Worm (Caenorhabditis elegans): ENCODE results near the gene srd-32.

The srd-32 gene

ce11 chrV:4864330-4864729, 1.1 kb upstream of the srd-32 start:
- TF ChIP-seq tab-1 (GFP tag; IDR thresholded peaks at IDR 0.05) (no peak), T22C8.4 (GFP tag; IDR thresholded peaks at IDR 0.05) (no peak), med-1 (GFP tag; optimal IDR thresholded peaks at IDR 0.05; ENCODE audit: insufficient read depth) (no peak), cog-1 (tag; optimal IDR thresholded peaks at IDR 0.05) (no peak), flt-1 (GFP tag; IDR thresholded peaks at IDR 0.05) (no peak), ztf-23 (GFP tag; IDR thresholded peaks at IDR 0.05) (no peak), ztf-29 (GFP tag; IDR thresholded peaks at IDR 0.05) (no peak), klf-2 (GFP tag; conservative IDR thresholded peaks at IDR 0.05) (no peak), ref-1 (GFP tag; conservative IDR thresholded peaks at IDR 0.05) (no peak)

ce11 chrV:4867535-4867934, 2.1 kb downstream of the srd-32 start:
- no peak for TF ChIP-seq med-1 (GFP tag; optimal IDR thresholded peaks at IDR 0.05; ENCODE audit: insufficient read depth)
- no peak for TF ChIP-seq ref-1 (GFP tag; conservative IDR thresholded peaks at IDR 0.05)
- no peak for TF ChIP-seq flt-1 (GFP tag; IDR thresholded peaks at IDR 0.05)
- TF ChIP-seq ztf-29 (GFP tag; IDR thresholded peaks at IDR 0.05): no peak
- no peak for TF ChIP-seq T22C8.4 (GFP tag; IDR thresholded peaks at IDR 0.05)
- TF ChIP-seq klf-2 (GFP tag; conservative IDR thresholded peaks at IDR 0.05): no peak
- no peak for TF ChIP-seq tab-1 (GFP tag; IDR thresholded peaks at IDR 0.05)
- TF ChIP-seq ztf-23 (GFP tag; IDR thresholded peaks at IDR 0.05): no peak
- no peak for TF ChIP-seq cog-1 (tag; optimal IDR thresholded peaks at IDR 0.05)

ce11 chrV:4868698-4869097, 3.2 kb downstream of the srd-32 start:
- TF ChIP-seq ztf-23 (GFP tag; IDR thresholded peaks at IDR 0.05) (no peak), cog-1 (tag; optimal IDR thresholded peaks at IDR 0.05) (no peak), med-1 (GFP tag; optimal IDR thresholded peaks at IDR 0.05; ENCODE audit: insufficient read depth) (no peak), tab-1 (GFP tag; IDR thresholded peaks at IDR 0.05) (no peak), T22C8.4 (GFP tag; IDR thresholded peaks at IDR 0.05) (no peak), ref-1 (GFP tag; conservative IDR thresholded peaks at IDR 0.05) (no peak), flt-1 (GFP tag; IDR thresholded peaks at IDR 0.05) (no peak), klf-2 (GFP tag; conservative IDR thresholded peaks at IDR 0.05) (no peak)

- no peak for TF ChIP-seq klf-2 (GFP tag; conservative IDR thresholded peaks at IDR 0.05)
- TF ChIP-seq flt-1 (GFP tag; IDR thresholded peaks at IDR 0.05): no peak
- TF ChIP-seq ztf-29 (GFP tag; IDR thresholded peaks at IDR 0.05): no peak
- no peak for TF ChIP-seq tab-1 (GFP tag; IDR thresholded peaks at IDR 0.05)
- TF ChIP-seq ztf-23 (GFP tag; IDR thresholded peaks at IDR 0.05): no peak
- TF ChIP-seq ref-1 (GFP tag; conservative IDR thresholded peaks at IDR 0.05): no peak
- no peak for TF ChIP-seq T22C8.4 (GFP tag; IDR thresholded peaks at IDR 0.05)
- TF ChIP-seq cog-1 (tag; optimal IDR thresholded peaks at IDR 0.05): no peak
- TF ChIP-seq med-1 (GFP tag; optimal IDR thresholded peaks at IDR 0.05; ENCODE audit: insufficient read depth): no peak
Observed at ce11 chrV:4870627-4871026, 5.2 kb downstream of the srd-32 start.

- TF ChIP-seq T22C8.4 (GFP tag; IDR thresholded peaks at IDR 0.05) (no peak), ztf-29 (GFP tag; IDR thresholded peaks at IDR 0.05) (no peak), tab-1 (GFP tag; IDR thresholded peaks at IDR 0.05) (no peak), ref-1 (GFP tag; conservative IDR thresholded peaks at IDR 0.05) (no peak), ztf-23 (GFP tag; IDR thresholded peaks at IDR 0.05) (no peak), cog-1 (tag; optimal IDR thresholded peaks at IDR 0.05) (no peak), med-1 (GFP tag; optimal IDR thresholded peaks at IDR 0.05; ENCODE audit: insufficient read depth) (no peak), klf-2 (GFP tag; conservative IDR thresholded peaks at IDR 0.05) (no peak), flt-1 (GFP tag; IDR thresholded peaks at IDR 0.05) (no peak)
Observed at ce11 chrV:4871992-4872391, 6.5 kb downstream of the srd-32 start, which contains the start of gene srd-33. TSS of gene srd-33 (plus strand) at chrV:4872292.

ce11 chrV:4877587-4877986, 12.1 kb downstream of the srd-32 start, which contains the start of gene T19H12.6:
TSS of gene T19H12.6 (minus strand) at chrV:4877687.
- TF ChIP-seq ztf-29 (GFP tag; IDR thresholded peaks at IDR 0.05): no peak
- TF ChIP-seq flt-1 (GFP tag; IDR thresholded peaks at IDR 0.05): no peak
- TF ChIP-seq T22C8.4 (GFP tag; IDR thresholded peaks at IDR 0.05): no peak
- TF ChIP-seq ztf-23 (GFP tag; IDR thresholded peaks at IDR 0.05): no peak
- no peak for TF ChIP-seq klf-2 (GFP tag; conservative IDR thresholded peaks at IDR 0.05)
- TF ChIP-seq ref-1 (GFP tag; conservative IDR thresholded peaks at IDR 0.05): no peak

- no peak for TF ChIP-seq ref-1 (GFP tag; conservative IDR thresholded peaks at IDR 0.05)
- TF ChIP-seq med-1 (GFP tag; optimal IDR thresholded peaks at IDR 0.05; ENCODE audit: insufficient read depth): no peak
- no peak for TF ChIP-seq ztf-29 (GFP tag; IDR thresholded peaks at IDR 0.05)
- TF ChIP-seq klf-2 (GFP tag; conservative IDR thresholded peaks at IDR 0.05): no peak
- TF ChIP-seq T22C8.4 (GFP tag; IDR thresholded peaks at IDR 0.05): no peak
- TF ChIP-seq flt-1 (GFP tag; IDR thresholded peaks at IDR 0.05): no peak
- no peak for TF ChIP-seq ztf-23 (GFP tag; IDR thresholded peaks at IDR 0.05)
- TF ChIP-seq cog-1 (tag; optimal IDR thresholded peaks at IDR 0.05): no peak
- no peak for TF ChIP-seq tab-1 (GFP tag; IDR thresholded peaks at IDR 0.05)
Observed at ce11 chrV:4879251-4879650, 13.8 kb downstream of the srd-32 start, which contains the start of gene T19H12.15. TSS of gene T19H12.15 (minus strand) at chrV:4879351.

- TF ChIP-seq T22C8.4 (GFP tag; IDR thresholded peaks at IDR 0.05): no peak
- TF ChIP-seq klf-2 (GFP tag; conservative IDR thresholded peaks at IDR 0.05): no peak
- no peak for TF ChIP-seq cog-1 (tag; optimal IDR thresholded peaks at IDR 0.05)
- TF ChIP-seq ztf-23 (GFP tag; IDR thresholded peaks at IDR 0.05): no peak
- no peak for TF ChIP-seq flt-1 (GFP tag; IDR thresholded peaks at IDR 0.05)
- no peak for TF ChIP-seq ref-1 (GFP tag; conservative IDR thresholded peaks at IDR 0.05)
- no peak for TF ChIP-seq ztf-29 (GFP tag; IDR thresholded peaks at IDR 0.05)
- TF ChIP-seq tab-1 (GFP tag; IDR thresholded peaks at IDR 0.05): no peak
- no peak for TF ChIP-seq med-1 (GFP tag; optimal IDR thresholded peaks at IDR 0.05; ENCODE audit: insufficient read depth)
Observed at ce11 chrV:4881377-4881776, 15.9 kb downstream of the srd-32 start, which contains the start of gene str-32. TSS of gene str-32 (minus strand) at chrV:4881477.

- TF ChIP-seq flt-1 (GFP tag; IDR thresholded peaks at IDR 0.05) (no peak), med-1 (GFP tag; optimal IDR thresholded peaks at IDR 0.05; ENCODE audit: insufficient read depth) (no peak), cog-1 (tag; optimal IDR thresholded peaks at IDR 0.05) (no peak), klf-2 (GFP tag; conservative IDR thresholded peaks at IDR 0.05) (no peak), tab-1 (GFP tag; IDR thresholded peaks at IDR 0.05) (no peak), ref-1 (GFP tag; conservative IDR thresholded peaks at IDR 0.05) (no peak), ztf-23 (GFP tag; IDR thresholded peaks at IDR 0.05) (no peak), T22C8.4 (GFP tag; IDR thresholded peaks at IDR 0.05) (no peak), ztf-29 (GFP tag; IDR thresholded peaks at IDR 0.05) (no peak)
Observed at ce11 chrV:4884490-4884889, 19.0 kb downstream of the srd-32 start, which contains the start of gene T19H12.12. TSS of gene T19H12.12 (plus strand) at chrV:4884790.
